Fruit fly (Drosophila melanogaster) S2 (cell line): Measurements from ENCODE around the gene CG4213.

Experiments
- CG8478 ChIP-seq: fragments of >200 bp; optimal IDR thresholded peaks from 2 replicates; lab custom pipeline; 2018
- CTCF ChIP-seq, 2 experiments: fragments of >200 bp; optimal IDR thresholded peaks; 2 replicates each; lab custom pipeline; 2018

dm6 chr2L:426449-426848 lies 24.5 kb upstream of the CG4213 start:
- TF ChIP-seq CG8478 (lab: Kevin White, UChicago) (no peak), CTCF (optimal IDR thresholded peaks at IDR 0.05; lab: Kevin White, UChicago) (no peak)
